1 fruit fly cellular context compared by ENCODE assay signal in the genomic region with DNA sequence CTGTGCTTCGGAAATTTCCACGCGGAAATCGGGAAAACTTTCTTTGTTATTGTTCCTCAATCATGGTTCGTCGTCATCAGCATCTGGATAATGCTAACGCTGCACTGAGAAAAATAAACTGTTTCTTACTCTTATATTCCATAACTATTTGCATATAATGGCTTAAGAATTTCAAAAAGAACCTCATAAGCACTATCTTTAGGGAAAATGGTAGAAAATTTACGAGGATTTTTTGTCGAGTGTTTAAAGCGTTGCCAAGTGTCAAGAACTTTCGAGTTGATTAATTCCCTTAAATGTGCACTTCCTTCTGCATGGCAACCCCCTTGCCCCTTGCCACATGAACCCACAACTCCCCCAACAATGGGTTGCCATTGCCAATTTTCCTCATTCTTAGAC.
TF ChIP-seq lines count a peak whose summit lies in the region.

No protein-coding gene starts in this region.

TF ChIP-seq in whole organism, embryonic, 481 proteins besides CTCF, POLR2A, EP300 and RAD21 (continued from another document and continues in another):
- no peak; the same call in 1 of the 2 replicates for TF ChIP-seq Rfx (GFP tag; IDR thresholded peaks at IDR 0.05; lab: Robert Waterston, UW)
- TF ChIP-seq CG10654 (GFP tag; optimal IDR thresholded peaks at IDR 0.05; lab: Kevin White, UChicago), result peak; percentile 49
- TF ChIP-seq Ssrp (tag; optimal IDR thresholded peaks at IDR 0.05; lab: Kevin White, UChicago), result peak; percentile 66
- no peak for TF ChIP-seq psq (GFP tag; optimal IDR thresholded peaks at IDR 0.05; lab: Kevin White, UChicago)
- TF ChIP-seq Sox100B (GFP tag; optimal IDR thresholded peaks at IDR 0.05; lab: Kevin White, UChicago), result peak; percentile 64
- no peak for TF ChIP-seq sqz (GFP tag; optimal IDR thresholded peaks at IDR 0.05; lab: Kevin White, UChicago)
- TF ChIP-seq bowl (GFP tag; IDR thresholded peaks at IDR 0.05; lab: Robert Waterston, UW), result no peak
- TF ChIP-seq so (GFP tag; IDR thresholded peaks at IDR 0.05; lab: Robert Waterston, UW), result no peak
- no peak for TF ChIP-seq nom (GFP tag; optimal IDR thresholded peaks at IDR 0.05; lab: Kevin White, UChicago)
- TF ChIP-seq gce (GFP tag; IDR thresholded peaks at IDR 0.05; lab: Robert Waterston, UW), result no peak
- TF ChIP-seq CG12071 (GFP tag; optimal IDR thresholded peaks at IDR 0.05; lab: Kevin White, UChicago), result peak; percentile 32
- 0 out of 3 replicates have a peak, but pooled peaks have one; percentile 36 for TF ChIP-seq Mrtf (GFP tag; IDR thresholded peaks at IDR 0.05; lab: Robert Waterston, UW)
- TF ChIP-seq CG18011 (GFP tag; optimal IDR thresholded peaks at IDR 0.05; lab: Kevin White, UChicago), result no peak
- TF ChIP-seq MESR4 (GFP tag; optimal IDR thresholded peaks at IDR 0.05; lab: Kevin White, UChicago), result no peak
- TF ChIP-seq kay (GFP tag; optimal IDR thresholded peaks at IDR 0.05; lab: Kevin White, UChicago), result no peak
- TF ChIP-seq inv (GFP tag; IDR thresholded peaks at IDR 0.05; lab: Robert Waterston, UW; ENCODE audit: partially characterized antibody), result no peak
- peak; percentile 17 for TF ChIP-seq Abd-B (GFP tag; optimal IDR thresholded peaks at IDR 0.05; lab: Kevin White, UChicago)
- peak; percentile 48 for TF ChIP-seq NC2α (GFP tag; optimal IDR thresholded peaks at IDR 0.05; lab: Kevin White, UChicago)
- TF ChIP-seq Hand (GFP tag; optimal IDR thresholded peaks at IDR 0.05; lab: Kevin White, UChicago), result no peak
- no peak for TF ChIP-seq seq (GFP tag; IDR thresholded peaks at IDR 0.05; lab: Robert Waterston, UW)
- TF ChIP-seq CG12236 (GFP tag; optimal IDR thresholded peaks at IDR 0.05; lab: Kevin White, UChicago), result no peak
- TF ChIP-seq Six4 (GFP tag; optimal IDR thresholded peaks at IDR 0.05; lab: Kevin White, UChicago), result peak; percentile 33
- TF ChIP-seq repo (GFP tag; optimal IDR thresholded peaks at IDR 0.05; lab: Kevin White, UChicago), result peak; percentile 29
- TF ChIP-seq twi (tag; optimal IDR thresholded peaks at IDR 0.05; lab: Kevin White, UChicago), result peak; percentile 25
- no peak for TF ChIP-seq CG10431 (GFP tag; optimal IDR thresholded peaks at IDR 0.05; lab: Kevin White, UChicago)
- no peak for TF ChIP-seq corto (GFP tag; optimal IDR thresholded peaks at IDR 0.05; lab: Kevin White, UChicago)
- TF ChIP-seq CG8290 (GFP tag; optimal IDR thresholded peaks at IDR 0.05; lab: Kevin White, UChicago), result no peak
- TF ChIP-seq CG8290 (tag; optimal IDR thresholded peaks at IDR 0.05; lab: Kevin White, UChicago), result no peak
- TF ChIP-seq Oaz (GFP tag; IDR thresholded peaks at IDR 0.05; lab: Robert Waterston, UW), result peak; percentile 29; the same call in 1 of the 2 replicates
- TF ChIP-seq pho (GFP tag; optimal IDR thresholded peaks at IDR 0.05; lab: Kevin White, UChicago), result no peak
- peak; percentile 77 for TF ChIP-seq HLH3B (GFP tag; IDR thresholded peaks at IDR 0.05; lab: Robert Waterston, UW)
- TF ChIP-seq lola (GFP tag; optimal IDR thresholded peaks at IDR 0.05; lab: Kevin White, UChicago), result peak in 1 of 3 experiments; percentile 42
- TF ChIP-seq E2f1 (GFP tag; IDR thresholded peaks at IDR 0.05; lab: Robert Waterston, UW), result peak; percentile 56
- no peak for TF ChIP-seq odd (GFP tag; optimal IDR thresholded peaks at IDR 0.05; lab: Kevin White, UChicago)
- TF ChIP-seq CG14014 (GFP tag; IDR thresholded peaks at IDR 0.05; lab: Robert Waterston, UW), result peak; percentile 67
- peak; percentile 5; the same call in 1 of the 3 replicates for TF ChIP-seq CG11560 (tag; IDR thresholded peaks at IDR 0.05; lab: Robert Waterston, UW)
- no peak for TF ChIP-seq CG16815 (GFP tag; optimal IDR thresholded peaks at IDR 0.05; lab: Kevin White, UChicago)
- TF ChIP-seq CG2889 (GFP tag; IDR thresholded peaks at IDR 0.05; lab: Robert Waterston, UW), result no peak
- peak; percentile 18 to 46 for TF ChIP-seq Pdp1 (GFP tag; optimal IDR thresholded peaks at IDR 0.05; lab: Kevin White, UChicago)
- TF ChIP-seq croc (GFP tag; conservative IDR thresholded peaks at IDR 0.05; lab: Robert Waterston, UW), result peak; percentile 42; the same call in 2 of the 3 replicates
- TF ChIP-seq CG2116 (GFP tag; optimal IDR thresholded peaks at IDR 0.05; lab: Kevin White, UChicago), result no peak
- TF ChIP-seq dan (GFP tag; IDR thresholded peaks at IDR 0.05; lab: Robert Waterston, UW), result no peak
- peak; percentile 60 for TF ChIP-seq Hsf (GFP tag; optimal IDR thresholded peaks at IDR 0.05; lab: Kevin White, UChicago)
- no peak for TF ChIP-seq CG3726 (GFP tag; IDR thresholded peaks at IDR 0.05; lab: Robert Waterston, UW)
- TF ChIP-seq slbo (GFP tag; IDR thresholded peaks at IDR 0.05; lab: Robert Waterston, UW), result peak; percentile 68
- TF ChIP-seq CG6254 (GFP tag; optimal IDR thresholded peaks at IDR 0.05; lab: Kevin White, UChicago), result peak; percentile 66
- no peak for TF ChIP-seq chn (GFP tag; optimal IDR thresholded peaks at IDR 0.05; lab: Kevin White, UChicago)
- no peak for TF ChIP-seq cas (GFP tag; IDR thresholded peaks at IDR 0.05; lab: Robert Waterston, UW)
- no peak for TF ChIP-seq Poxn (GFP tag; IDR thresholded peaks at IDR 0.05; lab: Robert Waterston, UW)
- peak; percentile 36 for TF ChIP-seq Dad (GFP tag; optimal IDR thresholded peaks at IDR 0.05; lab: Kevin White, UChicago)
- no peak; the same call in 2 of the 3 replicates for TF ChIP-seq Aef1 (GFP tag; IDR thresholded peaks at IDR 0.05; lab: Robert Waterston, UW)
- TF ChIP-seq CG2202 (tag; optimal IDR thresholded peaks at IDR 0.05; lab: Kevin White, UChicago), result peak; percentile 59
- TF ChIP-seq Gug (GFP tag; IDR thresholded peaks at IDR 0.05; lab: Robert Waterston, UW), result peak; percentile 32; the same call in 1 of the 4 replicates
- TF ChIP-seq dpn (GFP tag; optimal IDR thresholded peaks at IDR 0.05; lab: Kevin White, UChicago), result peak; percentile 54 to 61
- peak; percentile 55; the same call in 1 of the 2 replicates for TF ChIP-seq CG5953 (GFP tag; IDR thresholded peaks at IDR 0.05; lab: Robert Waterston, UW)
- TF ChIP-seq cato (GFP tag; optimal IDR thresholded peaks at IDR 0.05; lab: Kevin White, UChicago; ENCODE audit: borderline replicate concordance), result peak; percentile 2
- TF ChIP-seq CG18476 (GFP tag; optimal IDR thresholded peaks at IDR 0.05; lab: Kevin White, UChicago), result peak; percentile 23
- no peak for TF ChIP-seq Dbx (GFP tag; IDR thresholded peaks at IDR 0.05; lab: Robert Waterston, UW)
- TF ChIP-seq hth (optimal IDR thresholded peaks at IDR 0.05; lab: Kevin White, UChicago), result no peak
- TF ChIP-seq lilli (GFP tag; optimal IDR thresholded peaks at IDR 0.05; lab: Kevin White, UChicago), result no peak
- TF ChIP-seq lbe (GFP tag; optimal IDR thresholded peaks at IDR 0.05; lab: Kevin White, UChicago), result no peak
- peak; percentile 11 for TF ChIP-seq CG15269 (tag; optimal IDR thresholded peaks at IDR 0.05; lab: Kevin White, UChicago)
- no peak for TF ChIP-seq CG14441 (GFP tag; IDR thresholded peaks at IDR 0.05; lab: Robert Waterston, UW)
- no peak for TF ChIP-seq Hmx (GFP tag; optimal IDR thresholded peaks at IDR 0.05; lab: Kevin White, UChicago)
- peak; percentile 52 for TF ChIP-seq NfI (GFP tag; optimal IDR thresholded peaks at IDR 0.05; lab: Kevin White, UChicago)
- no peak for TF ChIP-seq D19B (GFP tag; optimal IDR thresholded peaks at IDR 0.05; lab: Kevin White, UChicago)
- no peak; the same call in 1 of the 2 replicates for TF ChIP-seq ap (GFP tag; IDR thresholded peaks at IDR 0.05; lab: Robert Waterston, UW)
- peak; percentile 37; the same call in 1 of the 2 replicates for TF ChIP-seq CG6272 (GFP tag; IDR thresholded peaks at IDR 0.05; lab: Robert Waterston, UW)
- TF ChIP-seq CG13894 (tag; optimal IDR thresholded peaks at IDR 0.05; lab: Kevin White, UChicago), result no peak
- TF ChIP-seq lab (GFP tag; optimal IDR thresholded peaks at IDR 0.05; lab: Kevin White, UChicago), result no peak
- TF ChIP-seq chif (GFP tag; optimal IDR thresholded peaks at IDR 0.05; lab: Kevin White, UChicago), result peak; percentile 46 to 81
- TF ChIP-seq tna (GFP tag; IDR thresholded peaks at IDR 0.05; lab: Robert Waterston, UW; ENCODE audit: partially characterized antibody), result no peak
- TF ChIP-seq CG17912 (GFP tag; optimal IDR thresholded peaks at IDR 0.05; lab: Kevin White, UChicago), result no peak
- peak; percentile 46; the same call in 1 of the 2 replicates for TF ChIP-seq H2.0 (GFP tag; IDR thresholded peaks at IDR 0.05; lab: Robert Waterston, UW)
- TF ChIP-seq CG17186 (GFP tag; optimal IDR thresholded peaks at IDR 0.05; lab: Kevin White, UChicago), result peak; percentile 32
- no peak for TF ChIP-seq CG4730 (GFP tag; IDR thresholded peaks at IDR 0.05; lab: Robert Waterston, UW)
- no peak for TF ChIP-seq Lhr (GFP tag; optimal IDR thresholded peaks at IDR 0.05; lab: Kevin White, UChicago)
- no peak for TF ChIP-seq yki (optimal IDR thresholded peaks at IDR 0.05; lab: Kevin White, UChicago)
- TF ChIP-seq CG32532 (GFP tag; IDR thresholded peaks at IDR 0.05; lab: Robert Waterston, UW), result peak; percentile 48; the same call in 1 of the 2 replicates
- TF ChIP-seq ttk (GFP tag; IDR thresholded peaks at IDR 0.05; lab: Robert Waterston, UW), result no peak
- peak; percentile 8 for TF ChIP-seq CG12659 (GFP tag; optimal IDR thresholded peaks at IDR 0.05; lab: Kevin White, UChicago)
- no peak for TF ChIP-seq CkIIα-i1 (GFP tag; IDR thresholded peaks at IDR 0.05; lab: Robert Waterston, UW)
- peak; percentile 14 for TF ChIP-seq CG17385 (GFP tag; optimal IDR thresholded peaks at IDR 0.05; lab: Kevin White, UChicago)
- TF ChIP-seq tgo (GFP tag; IDR thresholded peaks at IDR 0.05; lab: Robert Waterston, UW), result no peak
- TF ChIP-seq Eip74EF (GFP tag; optimal IDR thresholded peaks at IDR 0.05; lab: Kevin White, UChicago), result peak in 1 of 2 experiments; percentile 75
- TF ChIP-seq CG1233 (GFP tag; optimal IDR thresholded peaks at IDR 0.05; lab: Kevin White, UChicago), result peak; percentile 23
- peak; percentile 16 for TF ChIP-seq Dip3 (GFP tag; optimal IDR thresholded peaks at IDR 0.05; lab: Kevin White, UChicago)
- TF ChIP-seq dimm (GFP tag; IDR thresholded peaks at IDR 0.05; lab: Robert Waterston, UW), result no peak
- TF ChIP-seq CG13123 (GFP tag; optimal IDR thresholded peaks at IDR 0.05; lab: Kevin White, UChicago), result no peak
- TF ChIP-seq CG9727 (GFP tag; optimal IDR thresholded peaks at IDR 0.05; lab: Kevin White, UChicago), result peak; percentile 19
- no peak for TF ChIP-seq run (tag; optimal IDR thresholded peaks at IDR 0.05; lab: Kevin White, UChicago)
- TF ChIP-seq Dfd (GFP tag; optimal IDR thresholded peaks at IDR 0.05; lab: Kevin White, UChicago), result no peak
- peak; percentile 13 for TF ChIP-seq dm (GFP tag; optimal IDR thresholded peaks at IDR 0.05; lab: Kevin White, UChicago)
- TF ChIP-seq CG17328 (GFP tag; IDR thresholded peaks at IDR 0.05; lab: Robert Waterston, UW), result peak; percentile 59
- no peak for TF ChIP-seq Fer1 (GFP tag; optimal IDR thresholded peaks at IDR 0.05; lab: Kevin White, UChicago)
- no peak for TF ChIP-seq scrt (GFP tag; optimal IDR thresholded peaks at IDR 0.05; lab: Kevin White, UChicago)
- no peak for TF ChIP-seq CG15479 (GFP tag; optimal IDR thresholded peaks at IDR 0.05; lab: Kevin White, UChicago)
- peak; percentile 34 for TF ChIP-seq CG10959 (GFP tag; IDR thresholded peaks at IDR 0.05; lab: Robert Waterston, UW)
- peak; percentile 43 for TF ChIP-seq en (GFP tag; optimal IDR thresholded peaks at IDR 0.05; lab: Kevin White, UChicago)
- peak; percentile 50 for TF ChIP-seq fu2 (GFP tag; optimal IDR thresholded peaks at IDR 0.05; lab: Kevin White, UChicago)
- TF ChIP-seq CG10979 (tag; optimal IDR thresholded peaks at IDR 0.05; lab: Kevin White, UChicago), result peak; percentile 83
- TF ChIP-seq CG12104 (GFP tag; optimal IDR thresholded peaks at IDR 0.05; lab: Kevin White, UChicago), result peak; percentile 2
- TF ChIP-seq CG3847 (GFP tag; IDR thresholded peaks at IDR 0.05; lab: Robert Waterston, UW), result 0 out of 2 replicates have a peak, but pooled peaks have one; percentile 5
- TF ChIP-seq usp (GFP tag; optimal IDR thresholded peaks at IDR 0.05; lab: Kevin White, UChicago), result no peak
- TF ChIP-seq unc-4 (GFP tag; IDR thresholded peaks at IDR 0.05; lab: Robert Waterston, UW; ENCODE audit: partially characterized antibody), result no peak
- no peak for TF ChIP-seq chinmo (GFP tag; IDR thresholded peaks at IDR 0.05; lab: Robert Waterston, UW; ENCODE audit: partially characterized antibody)
- peak; percentile 39 for TF ChIP-seq CG17568 (GFP tag; optimal IDR thresholded peaks at IDR 0.05; lab: Kevin White, UChicago)
- peak; percentile 37 for TF ChIP-seq eyg (GFP tag; optimal IDR thresholded peaks at IDR 0.05; lab: Kevin White, UChicago)
- no peak for TF ChIP-seq CG13624 (GFP tag; optimal IDR thresholded peaks at IDR 0.05; lab: Kevin White, UChicago)
- TF ChIP-seq CG4617 (GFP tag; optimal IDR thresholded peaks at IDR 0.05; lab: Kevin White, UChicago; ENCODE audit: borderline replicate concordance), result no peak
- no peak for TF ChIP-seq Awh (GFP tag; IDR thresholded peaks at IDR 0.05; lab: Robert Waterston, UW)
- TF ChIP-seq CG3995 (GFP tag; optimal IDR thresholded peaks at IDR 0.05; lab: Kevin White, UChicago), result no peak
- peak; percentile 67 for TF ChIP-seq CG31441 (GFP tag; IDR thresholded peaks at IDR 0.05; lab: Robert Waterston, UW)
- peak; percentile 15 for TF ChIP-seq slou (GFP tag; optimal IDR thresholded peaks at IDR 0.05; lab: Kevin White, UChicago)
- peak; percentile 90 for TF ChIP-seq Med (GFP tag; lab: Kevin White, UChicago)
- TF ChIP-seq Fer3 (tag; optimal IDR thresholded peaks at IDR 0.05; lab: Kevin White, UChicago), result peak; percentile 60
- TF ChIP-seq ac (GFP tag; optimal IDR thresholded peaks at IDR 0.05; lab: Kevin White, UChicago), result no peak
- no peak for TF ChIP-seq HLHmδ (GFP tag; optimal IDR thresholded peaks at IDR 0.05; lab: Kevin White, UChicago)
- no peak for TF ChIP-seq Neu2 (GFP tag; optimal IDR thresholded peaks at IDR 0.05; lab: Kevin White, UChicago; ENCODE audit: borderline replicate concordance)
- no peak for TF ChIP-seq ERR (GFP tag; optimal IDR thresholded peaks at IDR 0.05; lab: Kevin White, UChicago)
- no peak for TF ChIP-seq CG18619 (GFP tag; optimal IDR thresholded peaks at IDR 0.05; lab: Kevin White, UChicago)
- no peak for TF ChIP-seq Dref (GFP tag; IDR thresholded peaks at IDR 0.05; lab: Robert Waterston, UW)
- TF ChIP-seq zen (tag; optimal IDR thresholded peaks at IDR 0.05; lab: Kevin White, UChicago), result no peak
- TF ChIP-seq CG43689 (GFP tag; IDR thresholded peaks at IDR 0.05; lab: Robert Waterston, UW), result no peak
- no peak for TF ChIP-seq abd-A (tag; optimal IDR thresholded peaks at IDR 0.05; lab: Kevin White, UChicago)
- no peak for TF ChIP-seq Hr39 (optimal IDR thresholded peaks at IDR 0.05; lab: Kevin White, UChicago)
- TF ChIP-seq Atf3 (GFP tag; optimal IDR thresholded peaks at IDR 0.05; lab: Kevin White, UChicago), result peak; percentile 30
- TF ChIP-seq tap (tag; optimal IDR thresholded peaks at IDR 0.05; lab: Kevin White, UChicago), result peak; percentile 18
